Worm (Caenorhabditis elegans): ENCODE data around the gene M03C11.6.

DNA sequence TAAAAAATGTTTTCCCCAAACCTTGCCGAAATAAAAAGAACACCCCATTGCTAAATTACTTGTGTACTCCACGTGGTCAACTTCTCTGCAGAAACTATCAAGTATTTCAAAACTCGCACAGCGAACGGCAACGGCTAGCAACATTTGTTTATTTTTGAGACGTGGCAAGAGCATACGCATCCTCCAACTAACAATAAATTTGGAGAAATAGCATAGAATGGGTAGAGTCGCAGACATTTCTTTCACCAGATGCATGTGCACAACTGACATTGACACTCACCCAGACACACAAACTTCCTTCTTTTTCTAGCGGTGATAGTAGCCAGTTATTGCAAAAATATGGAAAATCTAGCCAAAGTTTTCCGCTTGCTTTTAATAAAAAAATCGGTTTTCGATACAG is 44.2 kb downstream of the M03C11.6 start:
- no peak for TF ChIP-seq ztf-23 (GFP tag; IDR thresholded peaks at IDR 0.05)
- TF ChIP-seq ref-1 (GFP tag; conservative IDR thresholded peaks at IDR 0.05) = no peak
